Fruit fly (Drosophila melanogaster) whole organism, embryonic: ENCODE data around the gene CG33258.

ENCODE experiments used
- BtbVII ChIP-seq: fragments of 200-800 bp; sonication (Bioruptor generic); optimal IDR thresholded peaks from 3 replicates; lab custom pipeline; 2017; ENCODE audit warnings: missing biosample characterization, mild to moderate bottlenecking, missing genetic modification characterization
- C15 ChIP-seq: fragments of 200-800 bp; sonication (Bioruptor generic); IDR thresholded peaks from 3 replicates; pipeline ENCODE4 v1.3.6; 2022; ENCODE audit warnings: missing biosample characterization, missing genetic modification characterization
- CG10147 ChIP-seq: fragments of 200-800 bp; sonication (Bioruptor generic); optimal IDR thresholded peaks from 2 replicates; lab custom pipeline; 2019; ENCODE audit warnings: missing biosample characterization, mild to moderate bottlenecking, missing genetic modification characterization, moderate library complexity
- CG11723 ChIP-seq: fragments of 200-800 bp; sonication (Bioruptor generic); optimal IDR thresholded peaks from 2 replicates; lab custom pipeline; 2017; ENCODE audit warnings: missing biosample characterization, mild to moderate bottlenecking, missing genetic modification characterization
- CG1233 ChIP-seq: fragments of 200-800 bp; sonication (Bioruptor generic); optimal IDR thresholded peaks from 4 replicates; lab custom pipeline; 2018; ENCODE audit warnings: missing biosample characterization, mild to moderate bottlenecking, missing genetic modification characterization
- CG14014 ChIP-seq: fragments of 200-800 bp; sonication (Bioruptor generic); IDR thresholded peaks from 2 replicates; pipeline ENCODE4 v1.3.6; 2022; ENCODE audit warnings: missing biosample characterization, missing genetic modification characterization
- CG15479 ChIP-seq: fragments of 200-800 bp; sonication (Bioruptor generic); optimal IDR thresholded peaks from 3 replicates; lab custom pipeline; 2019; ENCODE audit warnings: missing biosample characterization, mild to moderate bottlenecking, missing genetic modification characterization, moderate library complexity
- CG15514 ChIP-seq: fragments of 200-800 bp; sonication (Bioruptor generic); optimal IDR thresholded peaks from 3 replicates; lab custom pipeline; 2017; ENCODE audit warnings: missing biosample characterization, missing genetic modification characterization, mild to moderate bottlenecking, moderate library complexity, missing genetic modification reagents
- CG16863 ChIP-seq: fragments of 200-800 bp; sonication (Bioruptor generic); optimal IDR thresholded peaks from 3 replicates; lab custom pipeline; 2016; ENCODE audit warnings: missing biosample characterization, missing genetic modification characterization
- CG17186 ChIP-seq: fragments of 200-800 bp; sonication (Bioruptor generic); optimal IDR thresholded peaks from 3 replicates; lab custom pipeline; 2017; ENCODE audit warnings: missing biosample characterization, missing genetic modification reagents, missing genetic modification characterization
- CG1832 ChIP-seq: fragments of 200-800 bp; sonication (Bioruptor generic); optimal IDR thresholded peaks from 2 replicates; lab custom pipeline; 2017; ENCODE audit warnings: missing biosample characterization, mild to moderate bottlenecking, missing genetic modification characterization, inconsistent platforms
- CG18599 ChIP-seq: fragments of 200-800 bp; sonication (Bioruptor generic); optimal IDR thresholded peaks from 3 replicates; lab custom pipeline; 2017; ENCODE audit warnings: missing biosample characterization, missing genetic modification characterization, mild to moderate bottlenecking, moderate library complexity, missing genetic modification reagents
- CG2129 ChIP-seq: fragments of 200-800 bp; sonication (Bioruptor generic); IDR thresholded peaks from 2 replicates; pipeline ENCODE4 v1.3.6; 2022; ENCODE audit warnings: missing biosample characterization, missing genetic modification characterization; ENCODE audit not compliant: partially characterized antibody
- CG34224 ChIP-seq: fragments of 200-800 bp; sonication (Bioruptor generic); IDR thresholded peaks from 3 replicates; pipeline ENCODE4 v1.3.6; 2022; ENCODE audit warnings: missing biosample characterization, missing genetic modification characterization; ENCODE audit not compliant: partially characterized antibody
- CG3847 ChIP-seq: fragments of 200-800 bp; sonication (Bioruptor generic); IDR thresholded peaks from 2 replicates; pipeline ENCODE4 v1.3.6; 2022; ENCODE audit warnings: missing biosample characterization, missing genetic modification characterization
- CG6175 ChIP-seq: fragments of 200-800 bp; sonication (Bioruptor generic); IDR thresholded peaks from 3 replicates; pipeline ENCODE4 v1.3.6; 2022; ENCODE audit warnings: missing biosample characterization, missing genetic modification characterization
- CG6813 ChIP-seq: fragments of 200-800 bp; sonication (Bioruptor generic); optimal IDR thresholded peaks from 2 replicates; lab custom pipeline; 2017; ENCODE audit warnings: missing biosample characterization, missing genetic modification characterization, mild to moderate bottlenecking, moderate library complexity, missing genetic modification reagents
- CG8089 ChIP-seq: fragments of 200-800 bp; sonication (Bioruptor generic); optimal IDR thresholded peaks from 3 replicates; lab custom pipeline; 2016; ENCODE audit warnings: missing biosample characterization, missing genetic modification characterization
- CG8765 ChIP-seq: fragments of 200-800 bp; sonication (Bioruptor generic); IDR thresholded peaks from 2 replicates; pipeline ENCODE4 v1.3.6; 2022; ENCODE audit warnings: missing biosample characterization, missing genetic modification characterization
- D19A ChIP-seq: fragments of 200-800 bp; optimal IDR thresholded peaks from 3 replicates; lab custom pipeline; 2019; ENCODE audit warnings: missing biosample characterization, mild to moderate bottlenecking, missing genetic modification characterization, moderate library complexity
- Ets65A ChIP-seq: fragments of 200-800 bp; sonication (Bioruptor generic); peaks from one replicate; lab custom pipeline; 2016; ENCODE audit warnings: missing biosample characterization, missing genetic modification characterization
- HHEX ChIP-seq: fragments of 200-800 bp; sonication (Bioruptor generic); optimal IDR thresholded peaks from 3 replicates; lab custom pipeline; 2017; ENCODE audit warnings: missing biosample characterization, mild to moderate bottlenecking, missing genetic modification characterization, missing genetic modification reagents
- Hr78 ChIP-seq, 2 experiments: fragments of 200-800 bp in 1 of 2; fragments of >200 bp in 1 of 2; sonication (Bioruptor generic) in 1 of 2; optimal IDR thresholded peaks; 2 replicates each; lab custom pipeline; 2017 to 2019; ENCODE audit warnings: missing biosample characterization in 2 of 2, missing genetic modification characterization in 2 of 2, mild to moderate bottlenecking in 1 of 2, moderate library complexity in 1 of 2
- MESR4 ChIP-seq: fragments of 200-800 bp; sonication (Bioruptor generic); optimal IDR thresholded peaks from 2 replicates; lab custom pipeline; 2018; ENCODE audit warnings: missing biosample characterization, mild to moderate bottlenecking, missing genetic modification characterization, moderate library complexity
- Oaz ChIP-seq: fragments of 200-800 bp; sonication (Bioruptor generic); IDR thresholded peaks from 2 replicates; pipeline ENCODE4 v1.3.6; 2022; ENCODE audit warnings: missing biosample characterization, missing genetic modification characterization
- Pdp1 ChIP-seq, 2 experiments: fragments of 200-800 bp; sonication (Bioruptor generic); optimal IDR thresholded peaks; 3 replicates each; lab custom pipeline; 2016; ENCODE audit warnings: missing biosample characterization in 2 of 2, missing genetic modification characterization in 2 of 2, mild to moderate bottlenecking in 1 of 2, moderate library complexity in 1 of 2
- Rfx ChIP-seq: fragments of 200-800 bp; sonication (Bioruptor generic); IDR thresholded peaks from 2 replicates; pipeline ENCODE4 v1.3.6; 2022; ENCODE audit warnings: missing biosample characterization, missing genetic modification characterization
- Six4 ChIP-seq: fragments of 200-800 bp; sonication (Bioruptor generic); optimal IDR thresholded peaks from 2 replicates; lab custom pipeline; 2016; ENCODE audit warnings: missing biosample characterization, missing genetic modification characterization
- ara ChIP-seq: fragments of 200-800 bp; sonication (Bioruptor generic); IDR thresholded peaks from 2 replicates; pipeline ENCODE4 v1.3.6; 2022; ENCODE audit warnings: missing biosample characterization, missing genetic modification characterization
- cato ChIP-seq: fragments of 200-800 bp; sonication (Bioruptor generic); optimal IDR thresholded peaks from 2 replicates; lab custom pipeline; 2016; ENCODE audit warnings: missing biosample characterization, missing genetic modification characterization, borderline replicate concordance
- chinmo ChIP-seq: fragments of 200-800 bp; sonication (Bioruptor generic); IDR thresholded peaks from 4 replicates; pipeline ENCODE4 v1.3.6; 2022; ENCODE audit warnings: missing biosample characterization, missing genetic modification characterization; ENCODE audit not compliant: partially characterized antibody
- dimm ChIP-seq: fragments of 200-800 bp; sonication (Bioruptor generic); IDR thresholded peaks from 2 replicates; pipeline ENCODE4 v1.3.6; 2022; ENCODE audit warnings: missing biosample characterization, missing genetic modification characterization
- dysf ChIP-seq: fragments of 200-800 bp; sonication (Bioruptor generic); IDR thresholded peaks from 3 replicates; pipeline ENCODE4 v1.3.6; 2022; ENCODE audit warnings: missing biosample characterization, missing genetic modification characterization
- ems ChIP-seq: fragments of 200-800 bp; sonication (Bioruptor generic); optimal IDR thresholded peaks from 3 replicates; lab custom pipeline; 2016; ENCODE audit warnings: missing biosample characterization, missing genetic modification characterization
- ewg ChIP-seq: fragments of 200-800 bp; sonication (Bioruptor generic); optimal IDR thresholded peaks from 3 replicates; lab custom pipeline; 2017; ENCODE audit warnings: mild to moderate bottlenecking, missing biosample characterization, missing genetic modification reagents, missing genetic modification characterization
- fd64A ChIP-seq: fragments of 200-800 bp; sonication (Bioruptor generic); optimal IDR thresholded peaks from 3 replicates; lab custom pipeline; 2018; ENCODE audit warnings: missing biosample characterization, mild to moderate bottlenecking, missing genetic modification characterization
- hbn ChIP-seq: fragments of 200-800 bp; sonication (Bioruptor generic); IDR thresholded peaks from 2 replicates; pipeline ENCODE4 v1.3.6; 2022; ENCODE audit warnings: missing biosample characterization, missing genetic modification characterization; ENCODE audit not compliant: partially characterized antibody
- lov ChIP-seq, 2 experiments: fragments of 200-800 bp in 1 of 2; fragments of >200 bp in 1 of 2; sonication (Bioruptor generic) in 1 of 2; IDR thresholded peaks in 1 of 2; optimal IDR thresholded peaks in 1 of 2; 2 replicates in 1 of 2; 3 replicates in 1 of 2; pipeline versions ENCODE4 v1.3.6 to Lab custom; 2017 to 2022; ENCODE audit warnings: missing biosample characterization in 1 of 2, missing genetic modification characterization in 1 of 2
- luna ChIP-seq: fragments of 200-800 bp; sonication (Bioruptor generic); optimal IDR thresholded peaks from 2 replicates; lab custom pipeline; 2016; ENCODE audit warnings: missing biosample characterization, missing genetic modification characterization
- nmo ChIP-seq: fragments of 200-800 bp; sonication (Bioruptor generic); optimal IDR thresholded peaks from 2 replicates; lab custom pipeline; 2018; ENCODE audit warnings: missing biosample characterization, mild to moderate bottlenecking, missing genetic modification characterization, moderate library complexity
- nom ChIP-seq: fragments of 200-800 bp; sonication (Bioruptor generic); optimal IDR thresholded peaks from 2 replicates; lab custom pipeline; 2017; ENCODE audit warnings: missing biosample characterization, missing genetic modification characterization, mild to moderate bottlenecking, moderate library complexity, missing genetic modification reagents
- onecut ChIP-seq: fragments of 200-800 bp; sonication (Bioruptor generic); IDR thresholded peaks from 2 replicates; pipeline ENCODE4 v1.3.6; 2022; ENCODE audit warnings: missing biosample characterization, missing genetic modification characterization
- sna ChIP-seq: fragments of 200-800 bp; sonication (Bioruptor generic); IDR thresholded peaks from 2 replicates; pipeline ENCODE4 v1.3.6; 2022; ENCODE audit warnings: missing biosample characterization, missing genetic modification characterization; ENCODE audit not compliant: partially characterized antibody
- sob ChIP-seq: fragments of 200-800 bp; sonication (Bioruptor generic); IDR thresholded peaks from 2 replicates; pipeline ENCODE4 v1.3.6; 2022; ENCODE audit warnings: missing biosample characterization, missing genetic modification characterization
- trem ChIP-seq: fragments of 200-800 bp; optimal IDR thresholded peaks from 3 replicates; lab custom pipeline; 2019; ENCODE audit warnings: missing biosample characterization, mild to moderate bottlenecking, missing genetic modification characterization, moderate library complexity
- z ChIP-seq: fragments of 200-800 bp; sonication (Bioruptor generic); IDR thresholded peaks from 3 replicates; pipeline ENCODE4 v1.3.6; 2022; ENCODE audit warnings: missing biosample characterization, missing genetic modification characterization

CG33258 gene

dm6 chr3L:16049955-16050886 is 32.1 kb upstream of the CG33258 start (continued):
- peak; percentile 49 for TF ChIP-seq HHEX
- peak in 1 of 2 experiments; percentile 59 for TF ChIP-seq Pdp1 (GFP tag; optimal IDR thresholded peaks at IDR 0.05; lab: Kevin White, UChicago)
- TF ChIP-seq ewg (GFP tag; lab: Kevin White, UChicago), result no peak
- TF ChIP-seq CG15514, result no peak
- TF ChIP-seq Ets65A (GFP tag; lab: Kevin White, UChicago), result no peak
- peak; percentile 27 for TF ChIP-seq CG10147 (GFP tag; lab: Kevin White, UChicago)
- TF ChIP-seq CG8765 (GFP tag; lab: Robert Waterston, UW), result no peak
- peak; percentile 95 for TF ChIP-seq CG15479 (GFP tag; lab: Kevin White, UChicago)
- TF ChIP-seq dimm (GFP tag; lab: Robert Waterston, UW), result no peak
- TF ChIP-seq chinmo (GFP tag; lab: Robert Waterston, UW), result 0 out of 4 replicates have a peak, but pooled peaks have one; percentile 11
- TF ChIP-seq Six4, result no peak
- TF ChIP-seq onecut (GFP tag; lab: Robert Waterston, UW), result no peak; the same call in 1 of the 2 replicates
- TF ChIP-seq ems (GFP tag; lab: Kevin White, UChicago), result no peak
- TF ChIP-seq dysf (GFP tag; lab: Robert Waterston, UW), result no peak
- TF ChIP-seq CG1233, result peak; percentile 39
- no peak for TF ChIP-seq nmo (GFP tag; lab: Kevin White, UChicago)
- peak; percentile 28; the same call in 2 of the 3 replicates for TF ChIP-seq CG34224 (GFP tag; lab: Robert Waterston, UW)
- TF ChIP-seq CG18599, result peak; percentile 53
- TF ChIP-seq Hr78 (GFP tag; optimal IDR thresholded peaks at IDR 0.05; lab: Kevin White, UChicago), result no peak
- TF ChIP-seq hbn (GFP tag; lab: Robert Waterston, UW), result no peak
- TF ChIP-seq CG1832 (GFP tag; lab: Kevin White, UChicago), result peak; percentile 74
- 0 out of 2 replicates have a peak, but pooled peaks have one; percentile 15 for TF ChIP-seq sna (GFP tag; lab: Robert Waterston, UW)
- 0 out of 3 replicates have a peak, but pooled peaks have one; percentile 17 for TF ChIP-seq z (GFP tag; lab: Robert Waterston, UW)
- peak; percentile 43; the same call in 1 of the 2 replicates for TF ChIP-seq Rfx (GFP tag; lab: Robert Waterston, UW)
- TF ChIP-seq CG14014, result no peak; the same call in 1 of the 2 replicates
- TF ChIP-seq trem (tag; lab: Kevin White, UChicago), result no peak
- TF ChIP-seq CG6813 (GFP tag; lab: Kevin White, UChicago), result peak; percentile 72
- TF ChIP-seq CG6175, result no peak
- peak; percentile 57 for TF ChIP-seq fd64A
- TF ChIP-seq D19A (tag; lab: Kevin White, UChicago), result peak; percentile 24
- TF ChIP-seq CG8089 (GFP tag; lab: Kevin White, UChicago), result no peak
- TF ChIP-seq sob (GFP tag; lab: Robert Waterston, UW), result peak; percentile 46; the same call in 1 of the 2 replicates
- no peak for TF ChIP-seq lov (optimal IDR thresholded peaks at IDR 0.05; lab: Kevin White, UChicago)
- peak; percentile 31; the same call in 2 of the 3 replicates for TF ChIP-seq lov (GFP tag; IDR thresholded peaks at IDR 0.05; lab: Robert Waterston, UW)
- TF ChIP-seq nom (GFP tag; lab: Kevin White, UChicago), result peak; percentile 64
- no peak for TF ChIP-seq C15 (GFP tag; lab: Robert Waterston, UW)
- no peak for TF ChIP-seq luna (GFP tag; lab: Kevin White, UChicago)
- TF ChIP-seq ara (GFP tag; lab: Robert Waterston, UW), result peak; percentile 40; the same call in 1 of the 2 replicates
- TF ChIP-seq cato (GFP tag; lab: Kevin White, UChicago), result no peak
- TF ChIP-seq CG16863 (GFP tag; lab: Kevin White, UChicago), result no peak
- TF ChIP-seq BtbVII (GFP tag; lab: Kevin White, UChicago), result peak; percentile 58
- TF ChIP-seq CG3847 (GFP tag; lab: Robert Waterston, UW), result no peak
- TF ChIP-seq CG11723 (GFP tag; lab: Kevin White, UChicago), result no peak
- peak; percentile 39 for TF ChIP-seq MESR4 (GFP tag; lab: Kevin White, UChicago)
- no peak for TF ChIP-seq CG2129 (GFP tag; lab: Robert Waterston, UW)
- no peak for TF ChIP-seq Oaz (GFP tag; lab: Robert Waterston, UW)
- no peak for TF ChIP-seq CG17186
